Fruit fly (Drosophila melanogaster): ENCODE results near the gene CG17193.

Gene CG17193

DNA sequence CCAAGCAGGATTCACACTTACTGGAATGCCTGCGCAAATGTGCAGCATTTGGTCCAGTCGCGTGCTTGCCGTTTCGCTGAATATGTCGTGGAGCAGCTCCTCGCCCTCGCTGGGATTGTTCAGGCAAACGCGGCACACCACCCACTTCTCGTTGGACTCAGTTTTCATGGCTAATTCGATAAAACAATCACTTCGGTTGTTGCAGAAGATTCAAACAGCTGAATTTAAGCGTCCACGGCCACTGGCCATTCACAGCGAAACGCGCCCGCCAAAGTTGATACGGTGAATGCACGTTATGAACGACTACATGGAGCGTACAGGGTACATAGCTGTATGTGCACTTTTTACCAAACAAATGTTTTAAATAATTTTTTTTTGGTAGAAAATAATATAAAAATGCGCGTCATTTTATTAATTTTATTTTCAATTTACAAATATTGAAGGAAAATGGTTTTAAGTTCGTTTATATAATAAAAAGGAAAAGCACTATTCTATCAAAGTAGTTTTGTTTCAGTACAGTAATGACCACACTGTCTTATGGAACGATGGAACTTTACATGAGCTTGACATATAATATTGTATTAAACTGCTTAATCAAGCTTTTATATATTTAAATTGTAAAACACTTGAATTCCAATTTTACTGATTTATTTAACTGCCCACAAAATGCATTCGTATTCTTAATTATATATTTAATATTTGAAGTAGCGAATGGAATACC lies 24.7 kb downstream of the CG17193 start, which contains the start of gene trem (continued):
- TF ChIP-seq tgo (GFP tag; IDR thresholded peaks at IDR 0.05): peak; percentile 70
- no peak for TF ChIP-seq eyg (GFP tag; optimal IDR thresholded peaks at IDR 0.05)
- no peak for TF ChIP-seq CG15011 (GFP tag; optimal IDR thresholded peaks at IDR 0.05)
- no peak for TF ChIP-seq lab (GFP tag; optimal IDR thresholded peaks at IDR 0.05)
- no peak for TF ChIP-seq mirr (GFP tag; optimal IDR thresholded peaks at IDR 0.05)
- no peak for TF ChIP-seq Trl (optimal IDR thresholded peaks at IDR 0.05)
- TF ChIP-seq Trl (GFP tag; optimal IDR thresholded peaks at IDR 0.05): peak; percentile 37
- TF ChIP-seq rib (GFP tag; IDR thresholded peaks at IDR 0.05): no peak
- no peak for TF ChIP-seq kay (GFP tag; optimal IDR thresholded peaks at IDR 0.05)
- peak; percentile 70 for TF ChIP-seq CG4854 (GFP tag; optimal IDR thresholded peaks at IDR 0.05)
- TF ChIP-seq ranshi (GFP tag; IDR thresholded peaks at IDR 0.05): peak; percentile 41; the same call in 1 of the 2 replicates
- TF ChIP-seq CG3995 (GFP tag; optimal IDR thresholded peaks at IDR 0.05): peak; percentile 31
- peak; percentile 54 for TF ChIP-seq HLH54F (GFP tag; optimal IDR thresholded peaks at IDR 0.05)
- no peak for TF ChIP-seq CG6854 (GFP tag; optimal IDR thresholded peaks at IDR 0.05)
- TF ChIP-seq Dip2 (GFP tag; IDR thresholded peaks at IDR 0.05): no peak
- TF ChIP-seq CkIIα-i1 (GFP tag; IDR thresholded peaks at IDR 0.05): no peak
- TF ChIP-seq CG18619 (GFP tag; optimal IDR thresholded peaks at IDR 0.05): peak; percentile 71
- TF ChIP-seq jing (GFP tag; optimal IDR thresholded peaks at IDR 0.05): peak; percentile 7
- TF ChIP-seq Sry-β (GFP tag; optimal IDR thresholded peaks at IDR 0.05): no peak
- no peak for TF ChIP-seq Optix (GFP tag; IDR thresholded peaks at IDR 0.05)
- TF ChIP-seq Nf-YB (GFP tag; optimal IDR thresholded peaks at IDR 0.05): peak; percentile 45
- TF ChIP-seq Awh (GFP tag; IDR thresholded peaks at IDR 0.05): no peak; the same call in 1 of the 2 replicates
- TF ChIP-seq CG17385 (GFP tag; optimal IDR thresholded peaks at IDR 0.05): peak; percentile 68
- no peak for TF ChIP-seq Nf-YA (GFP tag; IDR thresholded peaks at IDR 0.05)
- no peak; the same call in none of the 2 replicates for TF ChIP-seq CG4730 (GFP tag; IDR thresholded peaks at IDR 0.05)
- TF ChIP-seq CG7556 (GFP tag; optimal IDR thresholded peaks at IDR 0.05): peak; percentile 82

DNA sequence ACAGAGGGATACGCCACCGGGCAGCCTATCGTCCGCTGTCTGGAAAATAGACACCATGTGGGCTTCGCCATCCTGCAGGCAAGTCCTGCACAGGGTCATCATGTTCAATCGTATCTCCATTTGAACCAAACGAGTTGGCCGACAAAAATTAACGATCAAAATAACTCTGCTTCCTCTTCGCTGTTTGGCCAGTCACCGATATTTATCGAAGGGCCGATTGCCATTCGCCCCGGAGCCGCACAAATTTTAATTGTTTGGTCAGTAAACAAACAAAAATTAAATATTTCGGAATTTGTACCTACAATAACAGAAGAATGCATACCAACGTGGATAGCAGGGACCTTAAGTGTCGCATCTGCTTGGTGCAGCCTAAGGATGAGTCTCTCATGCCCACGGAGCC lies 28.1 kb downstream of the CG17193 start, which contains the start of the genes CG4424 and CG4854:
CG4424 (minus strand) TSS at position 200 of the 400 bp plus-strand sequence.
CG4854 (plus strand) TSS at position 218 of the 400 bp plus-strand sequence.
- TF ChIP-seq cwo (GFP tag; optimal IDR thresholded peaks at IDR 0.05) (no peak), jing (GFP tag; optimal IDR thresholded peaks at IDR 0.05) (no peak), chm (GFP tag; IDR thresholded peaks at IDR 0.05) (no peak), Fer2 (tag; optimal IDR thresholded peaks at IDR 0.05) (no peak), CG17385 (GFP tag; optimal IDR thresholded peaks at IDR 0.05) (peak; percentile 95), slou (GFP tag; optimal IDR thresholded peaks at IDR 0.05) (no peak), stwl (tag; optimal IDR thresholded peaks at IDR 0.05) (peak; percentile 33), CG14860 (GFP tag; IDR thresholded peaks at IDR 0.05; ENCODE audit: partially characterized antibody) (0 out of 3 replicates have a peak, but pooled peaks have one; percentile 19), Myb (GFP tag; optimal IDR thresholded peaks at IDR 0.05) (peak; percentile 77), grau (tag; optimal IDR thresholded peaks at IDR 0.05) (peak; percentile 53), ind (GFP tag; optimal IDR thresholded peaks at IDR 0.05) (no peak), peb (GFP tag; IDR thresholded peaks at IDR 0.05) (no peak), Doc3 (GFP tag; IDR thresholded peaks at IDR 0.05; ENCODE audit: partially characterized antibody) (peak; percentile 41; the same call in 1 of the 3 replicates), hb (GFP tag; IDR thresholded peaks at IDR 0.05; ENCODE audit: partially characterized antibody) (no peak), h (optimal IDR thresholded peaks at IDR 0.05) (no peak), Opbp (GFP tag; IDR thresholded peaks at IDR 0.05; ENCODE audit: partially characterized antibody) (peak; percentile 45; the same call in 1 of the 3 replicates), pzg (GFP tag; optimal IDR thresholded peaks at IDR 0.05) (peak; percentile 52), Dll (GFP tag; IDR thresholded peaks at IDR 0.05; ENCODE audit: partially characterized antibody) (peak; percentile 49; the same call in 2 of the 4 replicates), CG43689 (GFP tag; IDR thresholded peaks at IDR 0.05) (no peak), ash1 (GFP tag; optimal IDR thresholded peaks at IDR 0.05) (no peak), sens (GFP tag) (no peak), CG10959 (GFP tag; IDR thresholded peaks at IDR 0.05) (no peak), ase (GFP tag; IDR thresholded peaks at IDR 0.05) (no peak), E2f2 (GFP tag; IDR thresholded peaks at IDR 0.05) (peak; percentile 58), CG8944 (GFP tag; optimal IDR thresholded peaks at IDR 0.05) (no peak), slp2 (GFP tag; optimal IDR thresholded peaks at IDR 0.05) (no peak), stc (GFP tag; IDR thresholded peaks at IDR 0.05) (no peak)

Measured in whole organism, embryonic.